Fruit fly (Drosophila melanogaster): ENCODE data around the gene kmr.

The kmr gene

DNA sequence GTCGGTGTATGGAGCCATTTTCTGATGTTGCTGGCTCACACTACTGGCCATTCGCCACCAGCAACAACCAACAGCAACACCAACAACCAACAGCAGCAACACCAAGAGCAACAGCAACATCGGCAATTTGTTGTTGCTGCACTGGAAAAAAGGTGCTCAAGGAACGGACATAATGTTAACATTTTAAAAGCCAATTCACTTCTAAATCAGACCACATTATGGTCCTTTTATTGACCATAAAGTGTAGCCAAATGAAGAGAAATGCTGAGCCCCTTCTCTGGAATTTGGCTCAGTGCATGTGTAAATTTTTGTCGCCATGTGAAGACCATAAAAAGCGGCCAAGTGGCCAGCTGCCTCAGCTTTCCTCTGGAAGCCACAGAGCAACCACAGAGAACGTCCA is 1.8 kb downstream of the kmr start (continued):
- no peak for TF ChIP-seq Hmr (GFP tag; optimal IDR thresholded peaks at IDR 0.05)
- peak; percentile 62; the same call in 2 of the 3 replicates for TF ChIP-seq ken (GFP tag; IDR thresholded peaks at IDR 0.05)
- TF ChIP-seq gcm (GFP tag; optimal IDR thresholded peaks at IDR 0.05) = no peak
- peak; percentile 1 for TF ChIP-seq corto (GFP tag; optimal IDR thresholded peaks at IDR 0.05)
- TF ChIP-seq CG30020 (tag; optimal IDR thresholded peaks at IDR 0.05) = no peak
- no peak for TF ChIP-seq CG16779 (GFP tag; IDR thresholded peaks at IDR 0.05)
- TF ChIP-seq her (GFP tag; optimal IDR thresholded peaks at IDR 0.05) = no peak
- TF ChIP-seq usp (GFP tag; optimal IDR thresholded peaks at IDR 0.05) = no peak
- no peak for TF ChIP-seq Usf (GFP tag; optimal IDR thresholded peaks at IDR 0.05)
- peak; percentile 12 for TF ChIP-seq CG12391 (tag; optimal IDR thresholded peaks at IDR 0.05)
- peak; percentile 21 for TF ChIP-seq Abd-B (GFP tag; optimal IDR thresholded peaks at IDR 0.05)
- peak; percentile 35 for TF ChIP-seq CG8388 (GFP tag; optimal IDR thresholded peaks at IDR 0.05)
- no peak for TF ChIP-seq TFAM (GFP tag; optimal IDR thresholded peaks at IDR 0.05)
- TF ChIP-seq tna (GFP tag; IDR thresholded peaks at IDR 0.05; ENCODE audit: partially characterized antibody) = no peak
- no peak for TF ChIP-seq pfk (GFP tag; optimal IDR thresholded peaks at IDR 0.05)
- TF ChIP-seq CG13424 (tag; optimal IDR thresholded peaks at IDR 0.05) = peak; percentile 5
- TF ChIP-seq CG9727 (GFP tag; optimal IDR thresholded peaks at IDR 0.05) = no peak
- no peak for TF ChIP-seq CG6683 (GFP tag; optimal IDR thresholded peaks at IDR 0.05)
- TF ChIP-seq B-H2 (GFP tag; optimal IDR thresholded peaks at IDR 0.05) = no peak
- TF ChIP-seq ara (GFP tag; IDR thresholded peaks at IDR 0.05) = no peak
- peak; percentile 59 for TF ChIP-seq gem (tag; optimal IDR thresholded peaks at IDR 0.05)
- no peak for TF ChIP-seq E2f2 (GFP tag; IDR thresholded peaks at IDR 0.05)
- TF ChIP-seq CG8290 (GFP tag; optimal IDR thresholded peaks at IDR 0.05) = no peak
- peak in 1 of 2 experiments; percentile 1 for TF ChIP-seq CG8290 (tag; optimal IDR thresholded peaks at IDR 0.05)
- TF ChIP-seq so (GFP tag; IDR thresholded peaks at IDR 0.05) = peak; percentile 63; the same call in 1 of the 3 replicates
- peak; percentile 17 for TF ChIP-seq Sox102F (GFP tag; optimal IDR thresholded peaks at IDR 0.05)
- no peak for TF ChIP-seq CG9932 (GFP tag; IDR thresholded peaks at IDR 0.05)
- no peak for TF ChIP-seq Xbp1 (GFP tag; optimal IDR thresholded peaks at IDR 0.05)
- no peak for TF ChIP-seq CG9876 (GFP tag; optimal IDR thresholded peaks at IDR 0.05)
- no peak for TF ChIP-seq Six4 (GFP tag; optimal IDR thresholded peaks at IDR 0.05)
- TF ChIP-seq schlank (tag; optimal IDR thresholded peaks at IDR 0.05) = no peak
- TF ChIP-seq Eip74EF (GFP tag; optimal IDR thresholded peaks at IDR 0.05) = peak in 1 of 2 experiments; percentile 17
- no peak for TF ChIP-seq Lim3 (GFP tag; IDR thresholded peaks at IDR 0.05)
- peak; percentile 32 for TF ChIP-seq CG1647 (GFP tag; optimal IDR thresholded peaks at IDR 0.05)
- 0 out of 3 replicates have a peak, but pooled peaks have one; percentile 24 for TF ChIP-seq Optix (GFP tag; IDR thresholded peaks at IDR 0.05)
- TF ChIP-seq CG18011 (GFP tag; optimal IDR thresholded peaks at IDR 0.05) = no peak
- no peak for TF ChIP-seq stwl (tag; optimal IDR thresholded peaks at IDR 0.05)
- TF ChIP-seq CG13624 (GFP tag; optimal IDR thresholded peaks at IDR 0.05) = peak; percentile 39
- TF ChIP-seq dysf (GFP tag; IDR thresholded peaks at IDR 0.05) = peak; percentile 44; the same call in 1 of the 3 replicates
- no peak for TF ChIP-seq CG10267 (tag; optimal IDR thresholded peaks at IDR 0.05)
- TF ChIP-seq CG1602 (GFP tag; optimal IDR thresholded peaks at IDR 0.05) = no peak
- TF ChIP-seq CG16863 (GFP tag; optimal IDR thresholded peaks at IDR 0.05) = no peak
- peak; percentile 50 for TF ChIP-seq kay (GFP tag; optimal IDR thresholded peaks at IDR 0.05)
- peak; percentile 68 for TF ChIP-seq vvl (GFP tag; IDR thresholded peaks at IDR 0.05)
- TF ChIP-seq CG9215 (GFP tag; IDR thresholded peaks at IDR 0.05) = no peak
- no peak for TF ChIP-seq Adf1 (GFP tag; IDR thresholded peaks at IDR 0.05)
- TF ChIP-seq CG1529 (GFP tag; optimal IDR thresholded peaks at IDR 0.05) = no peak
- TF ChIP-seq ranshi (GFP tag; IDR thresholded peaks at IDR 0.05) = peak; percentile 41; the same call in 1 of the 2 replicates
- no peak for TF ChIP-seq crc (GFP tag; optimal IDR thresholded peaks at IDR 0.05)
- TF ChIP-seq E2f1 (GFP tag; IDR thresholded peaks at IDR 0.05) = 0 out of 2 replicates have a peak, but pooled peaks have one; percentile 9
- no peak for TF ChIP-seq nerfin-1 (tag; optimal IDR thresholded peaks at IDR 0.05)
- no peak for TF ChIP-seq CG3065 (GFP tag; optimal IDR thresholded peaks at IDR 0.05)
